Worm (Caenorhabditis elegans): ENCODE measurements around the gene C06G1.1.

DNA sequence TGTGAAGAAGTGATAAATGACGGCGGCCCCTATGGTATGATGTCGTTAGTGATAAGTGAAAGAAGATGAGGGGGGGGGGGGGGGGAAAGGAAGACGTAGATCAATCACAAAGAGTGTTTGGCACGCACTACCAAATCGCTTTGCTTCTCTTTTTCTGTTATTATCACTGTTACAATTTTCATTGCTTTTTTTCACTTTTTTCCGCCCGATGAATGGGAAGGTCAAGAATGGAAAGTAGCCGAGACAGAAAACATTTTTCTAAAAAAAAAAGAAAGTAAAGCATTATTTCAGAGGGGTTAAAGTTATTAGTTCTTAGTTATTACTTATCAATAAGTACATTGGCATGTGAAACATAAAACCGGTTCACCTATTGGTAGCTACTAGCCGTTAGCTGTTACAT is 14.1 kb downstream of the C06G1.1 start:
- TF ChIP-seq T22C8.4 (GFP tag; IDR thresholded peaks at IDR 0.05) (no peak), klf-2 (GFP tag; conservative IDR thresholded peaks at IDR 0.05) (no peak), tab-1 (GFP tag; IDR thresholded peaks at IDR 0.05) (no peak), flt-1 (GFP tag; IDR thresholded peaks at IDR 0.05) (no peak)
